Worm (Caenorhabditis elegans): ENCODE measurements around the gene pat-4.
"Not testable (repeated sequence)": the region's sequence is repeated elsewhere in the genome, so short reads cannot be mapped to it uniquely, and the experiment has no call there.

DNA sequence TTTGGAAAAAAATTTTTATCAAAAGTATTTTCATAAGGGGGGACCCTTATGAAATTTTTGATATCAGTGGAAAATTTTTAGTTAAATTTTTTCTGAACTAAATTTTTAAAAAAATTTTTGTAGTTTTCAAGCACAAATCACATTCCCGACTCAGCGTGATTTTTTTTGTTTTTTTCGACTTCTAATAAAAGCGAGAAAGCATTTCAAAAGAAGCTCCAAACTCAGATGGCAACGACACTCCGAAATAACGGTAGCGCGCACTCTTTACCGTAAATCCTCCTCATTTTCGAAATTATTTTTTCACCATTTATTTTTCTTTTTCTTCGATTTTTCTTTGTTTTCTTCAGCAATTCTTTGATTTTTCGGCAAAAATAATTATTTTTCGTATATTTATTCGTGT, 37.4 kb downstream of the pat-4 start:
- TF ChIP-seq unc-62 (GFP tag; optimal IDR thresholded peaks at IDR 0.05 in 1 of 2); unc-62 (tag; optimal IDR thresholded peaks at IDR 0.05); mep-1 (tag; optimal IDR thresholded peaks at IDR 0.05); fos-1 (tag; optimal IDR thresholded peaks at IDR 0.05); ZK337.2 (GFP tag; IDR thresholded peaks at IDR 0.05); mdl-1 (tag; optimal IDR thresholded peaks at IDR 0.05); lin-1 (GFP tag; IDR thresholded peaks at IDR 0.05); snpc-4 (tag; optimal IDR thresholded peaks at IDR 0.05): not testable (repeated sequence)

All from whole organism, L4 larva.